Worm (Caenorhabditis elegans) whole organism, L1 larva: Measurements from ENCODE around the gene rig-3.

ENCODE experiments used
- C04F5.9 ChIP-seq: sonication (generic microtip); optimal IDR thresholded peaks from 2 replicates; lab custom pipeline; 2016; ENCODE audit warnings: missing genetic modification characterization, missing compliant biosample characterization
- C34B4.2 ChIP-seq: sonication (generic microtip); optimal IDR thresholded peaks from 2 replicates; lab custom pipeline; 2017; ENCODE audit warnings: mild to moderate bottlenecking, missing genetic modification characterization, missing compliant biosample characterization
- aha-1 ChIP-seq: fragments of 150-350 bp; optimal IDR thresholded peaks from 2 replicates; lab custom pipeline; 2014; ENCODE audit warnings: missing biosample characterization, missing genetic modification characterization
- alr-1 ChIP-seq: fragments of 200-800 bp; sonication (Bioruptor generic); optimal IDR thresholded peaks from 2 replicates; lab custom pipeline; 2018; ENCODE audit warnings: borderline replicate concordance, mild to moderate bottlenecking, missing genetic modification characterization, missing compliant biosample characterization
- aly-2 ChIP-seq: fragments of 150-350 bp; optimal IDR thresholded peaks from 2 replicates; lab custom pipeline; 2014; ENCODE audit warnings: missing biosample characterization, missing genetic modification characterization
- ceh-8 ChIP-seq: fragments of 200-800 bp; sonication (Bioruptor generic); optimal IDR thresholded peaks from 2 replicates; lab custom pipeline; 2018; ENCODE audit warnings: mild to moderate bottlenecking, missing genetic modification characterization, moderate library complexity, missing compliant biosample characterization
- ceh-82 ChIP-seq, 3 experiments: fragments of 150-350 bp in 1 of 3; sonication (generic microtip) in 2 of 3; optimal IDR thresholded peaks; 2 replicates each; lab custom pipeline; 2014 to 2017; ENCODE audit warnings: missing biosample characterization in 3 of 3, missing genetic modification characterization in 3 of 3
- ceh-88 ChIP-seq: fragments of 200-800 bp; sonication (Bioruptor generic); IDR thresholded peaks from 2 replicates; pipeline ENCODE4 v1.3.6; 2022; ENCODE audit warnings: missing genetic modification characterization, missing compliant biosample characterization
- ces-1 ChIP-seq: fragments of 150-350 bp; optimal IDR thresholded peaks from 2 replicates; lab custom pipeline; 2014; ENCODE audit warnings: missing biosample characterization, missing genetic modification reagents, missing genetic modification characterization
- dsc-1 ChIP-seq: sonication (generic microtip); optimal IDR thresholded peaks from 2 replicates; lab custom pipeline; 2016; ENCODE audit warnings: mild to moderate bottlenecking, missing genetic modification characterization, missing compliant biosample characterization
- efl-3 ChIP-seq: fragments of 200-800 bp; sonication (Bioruptor generic); optimal IDR thresholded peaks from 2 replicates; lab custom pipeline; 2018; ENCODE audit warnings: mild to moderate bottlenecking, missing genetic modification characterization, missing compliant biosample characterization
- egl-27 ChIP-seq, 2 experiments: fragments of 150-350 bp in 1 of 2; sonication (generic microtip); optimal IDR thresholded peaks; 3 replicates each; lab custom pipeline; 2017 to 2018; ENCODE audit warnings: missing biosample characterization in 2 of 2, missing genetic modification characterization in 2 of 2, missing genetic modification reagents in 2 of 2
- elt-2 ChIP-seq: sonication (generic microtip); optimal IDR thresholded peaks from 2 replicates; lab custom pipeline; 2016; ENCODE audit warnings: missing genetic modification characterization, mild to moderate bottlenecking, inconsistent platforms, missing compliant biosample characterization, missing genetic modification reagents
- fkh-10 ChIP-seq: sonication (generic microtip); optimal IDR thresholded peaks from 2 replicates; lab custom pipeline; 2017; ENCODE audit warnings: missing biosample characterization, missing genetic modification reagents, missing genetic modification characterization
- hlh-17 ChIP-seq: fragments of 200-800 bp; sonication (Bioruptor generic); optimal IDR thresholded peaks from 2 replicates; lab custom pipeline; 2018; ENCODE audit warnings: missing genetic modification characterization, mild to moderate bottlenecking, missing compliant biosample characterization, moderate library complexity, borderline replicate concordance
- isw-1 ChIP-seq: fragments of 200-800 bp; sonication (Bioruptor generic); IDR thresholded peaks from 2 replicates; pipeline ENCODE4 v1.3.6; 2022; ENCODE audit warnings: missing genetic modification characterization, missing compliant biosample characterization
- jun-1 ChIP-seq: fragments of 150-350 bp; optimal IDR thresholded peaks from 2 replicates; lab custom pipeline; 2014; ENCODE audit warnings: missing biosample characterization, missing genetic modification reagents, missing genetic modification characterization
- lin-14 ChIP-seq: fragments of 200-800 bp; sonication (Bioruptor generic); optimal IDR thresholded peaks from 2 replicates; lab custom pipeline; 2018; ENCODE audit warnings: mild to moderate bottlenecking, missing genetic modification characterization, moderate library complexity, missing compliant biosample characterization
- lin-15B ChIP-seq: fragments of 150-350 bp; sonication (generic microtip); optimal IDR thresholded peaks from 3 replicates; lab custom pipeline; 2014; ENCODE audit warnings: missing biosample characterization, missing genetic modification characterization
- lin-35 ChIP-seq, 2 experiments: fragments of 150-350 bp; optimal IDR thresholded peaks; 2 replicates each; lab custom pipeline; 2014; ENCODE audit warnings: missing biosample characterization in 2 of 2, missing genetic modification characterization in 2 of 2, missing genetic modification reagents in 2 of 2
- lin-39 ChIP-seq: fragments of 150-350 bp; optimal IDR thresholded peaks from 2 replicates; lab custom pipeline; 2014; ENCODE audit warnings: missing biosample characterization, missing genetic modification reagents, missing genetic modification characterization
- lsy-2 ChIP-seq, 2 experiments: fragments of 150-350 bp; optimal IDR thresholded peaks; 2 replicates each; lab custom pipeline; 2014; ENCODE audit warnings: missing biosample characterization in 2 of 2, missing genetic modification characterization in 2 of 2
- mdl-1 ChIP-seq, 2 experiments: fragments of 150-350 bp; optimal IDR thresholded peaks; 2 replicates each; lab custom pipeline; 2014 to 2017; ENCODE audit warnings: missing biosample characterization in 2 of 2, missing genetic modification characterization in 2 of 2, inconsistent platforms in 1 of 2
- mef-2 ChIP-seq: fragments of 150-350 bp; optimal IDR thresholded peaks from 2 replicates; lab custom pipeline; 2014; ENCODE audit warnings: missing biosample characterization, missing genetic modification characterization
- mep-1 ChIP-seq: fragments of 150-350 bp; optimal IDR thresholded peaks from 2 replicates; lab custom pipeline; 2014; ENCODE audit warnings: missing biosample characterization, missing genetic modification characterization
- nhr-11 ChIP-seq: fragments of 150-350 bp; optimal IDR thresholded peaks from 2 replicates; lab custom pipeline; 2014; ENCODE audit warnings: missing biosample characterization, missing genetic modification characterization
- nhr-19 ChIP-seq: fragments of 200-800 bp; sonication (Bioruptor generic); conservative IDR thresholded peaks from 2 replicates; pipeline ENCODE4 v1.3.6; 2022; ENCODE audit warnings: missing genetic modification characterization, missing compliant biosample characterization
- nhr-28 ChIP-seq: fragments of 150-350 bp; optimal IDR thresholded peaks from 2 replicates; lab custom pipeline; 2014; ENCODE audit warnings: missing biosample characterization, missing genetic modification characterization
- nhr-71 ChIP-seq: sonication (generic microtip); optimal IDR thresholded peaks from 2 replicates; lab custom pipeline; 2016; ENCODE audit warnings: mild to moderate bottlenecking, missing genetic modification characterization, moderate library complexity, missing compliant biosample characterization
- nhr-77 ChIP-seq: fragments of 150-350 bp; optimal IDR thresholded peaks from 2 replicates; lab custom pipeline; 2014; ENCODE audit warnings: missing biosample characterization, missing genetic modification characterization
- nhr-84 ChIP-seq: sonication (generic microtip); optimal IDR thresholded peaks from 2 replicates; lab custom pipeline; 2017; ENCODE audit warnings: missing biosample characterization, missing genetic modification characterization
- nhr-85 ChIP-seq: sonication (generic microtip); peaks from one replicate; lab custom pipeline; 2016; ENCODE audit warnings: missing genetic modification characterization, inconsistent platforms, missing compliant biosample characterization
- nhr-90 ChIP-seq: sonication (generic microtip); optimal IDR thresholded peaks from 2 replicates; lab custom pipeline; 2016; ENCODE audit warnings: mild to moderate bottlenecking, missing genetic modification characterization, missing compliant biosample characterization; ENCODE audit not compliant: poor library complexity
- pqm-1 ChIP-seq: sonication (generic microtip); optimal IDR thresholded peaks from 3 replicates; lab custom pipeline; 2017; ENCODE audit warnings: missing biosample characterization, missing genetic modification characterization
- skn-1 ChIP-seq: fragments of 150-350 bp; optimal IDR thresholded peaks from 2 replicates; lab custom pipeline; 2014; ENCODE audit warnings: missing biosample characterization, missing genetic modification characterization
- snu-23 ChIP-seq: sonication (generic microtip); optimal IDR thresholded peaks from 2 replicates; lab custom pipeline; 2016; ENCODE audit warnings: missing genetic modification characterization, missing compliant biosample characterization
- sox-4 ChIP-seq: sonication (generic microtip); optimal IDR thresholded peaks from 2 replicates; lab custom pipeline; 2016; ENCODE audit warnings: missing genetic modification characterization, missing compliant biosample characterization
- sptf-1 ChIP-seq: fragments of 150-350 bp; optimal IDR thresholded peaks from 2 replicates; lab custom pipeline; 2014; ENCODE audit warnings: missing biosample characterization, missing genetic modification characterization
- tbx-2 ChIP-seq: sonication (generic microtip); optimal IDR thresholded peaks from 2 replicates; lab custom pipeline; 2016; ENCODE audit warnings: missing genetic modification characterization, missing compliant biosample characterization
- tlp-1 ChIP-seq: fragments of 150-350 bp; optimal IDR thresholded peaks from 2 replicates; lab custom pipeline; 2014; ENCODE audit warnings: missing biosample characterization, missing genetic modification characterization
- unc-130 ChIP-seq: fragments of 150-350 bp; optimal IDR thresholded peaks from 2 replicates; lab custom pipeline; 2017; ENCODE audit warnings: missing biosample characterization, missing genetic modification characterization, inconsistent platforms
- unc-30 ChIP-seq: sonication (generic microtip); optimal IDR thresholded peaks from 2 replicates; lab custom pipeline; 2017; ENCODE audit warnings: missing biosample characterization, missing genetic modification characterization
- unc-62 ChIP-seq: fragments of 150-350 bp; optimal IDR thresholded peaks from 2 replicates; lab custom pipeline; 2014; ENCODE audit warnings: missing biosample characterization, missing genetic modification reagents, missing genetic modification characterization
- unc-86 ChIP-seq: sonication (generic microtip); optimal IDR thresholded peaks from 2 replicates; lab custom pipeline; 2016; ENCODE audit warnings: missing genetic modification characterization, missing compliant biosample characterization
- unc-98 ChIP-seq: fragments of 200-800 bp; sonication (Bioruptor generic); IDR thresholded peaks from 2 replicates; pipeline ENCODE4 v1.3.6; 2022; ENCODE audit warnings: missing genetic modification characterization, missing compliant biosample characterization
- vab-15 ChIP-seq: sonication (generic microtip); optimal IDR thresholded peaks from 2 replicates; lab custom pipeline; 2017; ENCODE audit warnings: missing genotype, mild to moderate bottlenecking, missing genetic modification characterization, missing compliant biosample characterization
- xbp-1 ChIP-seq: sonication (generic microtip); optimal IDR thresholded peaks from 2 replicates; lab custom pipeline; 2016; ENCODE audit warnings: missing genetic modification characterization, missing compliant biosample characterization
- zag-1 ChIP-seq: fragments of 150-350 bp; optimal IDR thresholded peaks from 2 replicates; lab custom pipeline; 2014; ENCODE audit warnings: missing biosample characterization, missing genetic modification characterization
- ztf-4 ChIP-seq: fragments of 150-350 bp; optimal IDR thresholded peaks from 2 replicates; lab custom pipeline; 2014; ENCODE audit warnings: missing biosample characterization, missing genetic modification characterization

Gene rig-3

ce11 chrX:6845934-6846333 lies 7.5 kb upstream of the rig-3 start, which contains the start of gene C53B7.2:
Gene C53B7.2, plus strand, starts transcription at chrX:6846234.
- TF ChIP-seq zag-1 (tag; lab: Kevin White, UChicago) (no peak), skn-1 (tag; lab: Kevin White, UChicago) (no peak), lin-14 (GFP tag; lab: Kevin White, UChicago) (peak; percentile 5)

- TF ChIP-seq vab-15 (tag; lab: Kevin White, UChicago), result no peak
- TF ChIP-seq egl-27 (tag; optimal IDR thresholded peaks at IDR 0.05; lab: Kevin White, UChicago), result no peak
- TF ChIP-seq dsc-1, result no peak
- TF ChIP-seq skn-1 (tag; lab: Kevin White, UChicago), result no peak
- no peak for TF ChIP-seq tlp-1 (tag; lab: Kevin White, UChicago)
- no peak for TF ChIP-seq ceh-8 (GFP tag; lab: Kevin White, UChicago)
- TF ChIP-seq mep-1 (tag; lab: Kevin White, UChicago), result no peak
- no peak for TF ChIP-seq unc-98 (GFP tag; lab: Robert Waterston, UW)
- no peak for TF ChIP-seq alr-1
- TF ChIP-seq hlh-17 (GFP tag; lab: Kevin White, UChicago), result no peak
- TF ChIP-seq nhr-28 (tag; lab: Kevin White, UChicago), result no peak
- TF ChIP-seq elt-2 (tag; lab: Kevin White, UChicago), result no peak
Observed at ce11 chrX:6848596-6848995, 4.8 kb upstream of the rig-3 start.

- TF ChIP-seq nhr-85 (tag; lab: Kevin White, UChicago), result peak; percentile 17
- TF ChIP-seq snu-23, result no peak
- TF ChIP-seq C04F5.9, result no peak
Observed at ce11 chrX:6850412-6850811, 3.0 kb upstream of the rig-3 start.

- no peak for TF ChIP-seq sptf-1 (tag; lab: Kevin White, UChicago)
- no peak for TF ChIP-seq xbp-1 (tag; lab: Kevin White, UChicago)
- TF ChIP-seq mdl-1 (tag; optimal IDR thresholded peaks at IDR 0.05; lab: Kevin White, UChicago), result no peak
- peak; percentile 5 for TF ChIP-seq nhr-71 (tag; lab: Kevin White, UChicago)
- TF ChIP-seq nhr-19 (GFP tag; lab: Robert Waterston, UW), result no peak
- no peak for TF ChIP-seq lin-39 (tag; lab: Kevin White, UChicago)
- TF ChIP-seq efl-3, result no peak
- no peak for TF ChIP-seq mef-2 (tag; lab: Kevin White, UChicago)
- no peak for TF ChIP-seq unc-62 (GFP tag; lab: Kevin White, UChicago)
- no peak for TF ChIP-seq nhr-77 (tag; lab: Kevin White, UChicago)
- TF ChIP-seq unc-130 (tag; lab: Kevin White, UChicago), result no peak
- TF ChIP-seq pqm-1 (tag; lab: Kevin White, UChicago), result no peak
- no peak for TF ChIP-seq lsy-2 (tag; optimal IDR thresholded peaks at IDR 0.05; lab: Kevin White, UChicago)
- no peak for TF ChIP-seq vab-15 (tag; lab: Kevin White, UChicago)
- TF ChIP-seq lin-15B, result no peak
- TF ChIP-seq isw-1 (GFP tag; lab: Robert Waterston, UW), result no peak
- no peak for TF ChIP-seq C34B4.2
- no peak for TF ChIP-seq ceh-88
- no peak for TF ChIP-seq ceh-82 (tag; optimal IDR thresholded peaks at IDR 0.05; lab: Kevin White, UChicago)
- TF ChIP-seq lin-14 (GFP tag; lab: Kevin White, UChicago), result peak; percentile 71
- TF ChIP-seq sox-4, result no peak
- TF ChIP-seq snu-23, result no peak
- peak; percentile 0 for TF ChIP-seq unc-86 (tag; lab: Kevin White, UChicago)
- TF ChIP-seq ztf-4 (tag; lab: Kevin White, UChicago), result no peak
- peak; percentile 59 for TF ChIP-seq tbx-2 (tag; lab: Kevin White, UChicago)
- TF ChIP-seq ces-1 (GFP tag; lab: Kevin White, UChicago), result no peak
- TF ChIP-seq lin-35 (GFP tag; optimal IDR thresholded peaks at IDR 0.05; lab: Kevin White, UChicago), result no peak
- no peak for TF ChIP-seq aha-1
- TF ChIP-seq nhr-84 (tag; lab: Kevin White, UChicago), result no peak
- TF ChIP-seq nhr-90 (tag; lab: Kevin White, UChicago), result no peak
- TF ChIP-seq fkh-10 (GFP tag; lab: Kevin White, UChicago), result peak; percentile 45
- TF ChIP-seq nhr-11 (tag; lab: Kevin White, UChicago), result no peak
- TF ChIP-seq aly-2 (tag; lab: Kevin White, UChicago), result no peak
- no peak for TF ChIP-seq jun-1 (tag; lab: Kevin White, UChicago)
- no peak for TF ChIP-seq unc-30 (tag; lab: Kevin White, UChicago)
Observed at ce11 chrX:6856793-6857192, 3.4 kb downstream of the rig-3 start.
